Fruit fly (Drosophila melanogaster) whole organism, adult: ENCODE data around the gene CG15747.

Experiments
- CG11617 ChIP-seq: fragments of 200-800 bp; sonication (Bioruptor generic); optimal IDR thresholded peaks from 2 replicates; lab custom pipeline; 2017; ENCODE audit warnings: mild to moderate bottlenecking, missing biosample characterization, missing genetic modification reagents, missing genetic modification characterization
- CG33017 ChIP-seq: fragments of 200-800 bp; sonication (Bioruptor generic); optimal IDR thresholded peaks from 2 replicates; lab custom pipeline; 2018; ENCODE audit warnings: missing biosample characterization, mild to moderate bottlenecking, missing genetic modification characterization, moderate library complexity
- CG7101 ChIP-seq: fragments of 200-800 bp; sonication (Bioruptor generic); optimal IDR thresholded peaks from 2 replicates; lab custom pipeline; 2018; ENCODE audit warnings: missing biosample characterization, mild to moderate bottlenecking, missing genetic modification characterization, moderate library complexity
- Clk ChIP-seq: fragments of 200-800 bp; sonication (Bioruptor generic); optimal IDR thresholded peaks from 2 replicates; lab custom pipeline; 2017; ENCODE audit warnings: missing biosample characterization, missing genetic modification characterization
- cic ChIP-seq: fragments of 200-800 bp; sonication (Bioruptor generic); optimal IDR thresholded peaks from 2 replicates; lab custom pipeline; 2017; ENCODE audit warnings: missing biosample characterization, mild to moderate bottlenecking, missing genetic modification characterization, moderate library complexity
- kay ChIP-seq: fragments of 200-800 bp; sonication (Bioruptor generic); peaks from one replicate; lab custom pipeline; 2016; ENCODE audit warnings: missing biosample characterization, missing genetic modification characterization, borderline replicate concordance
- ovo ChIP-seq: fragments of 200-800 bp; sonication (Bioruptor generic); optimal IDR thresholded peaks from 2 replicates; lab custom pipeline; 2016; ENCODE audit warnings: missing biosample characterization, missing genetic modification characterization

dm6 chrX:13329572-13330046, 8.5 kb upstream of the CG15747 start, which contains the start of gene Prx2:
- TF ChIP-seq CG33017 (tag; lab: Kevin White, UChicago) (no peak), kay (GFP tag; lab: Kevin White, UChicago) (no peak), ovo (GFP tag; lab: Kevin White, UChicago) (peak; percentile 55), CG11617 (GFP tag; lab: Kevin White, UChicago) (peak; percentile 50), cic (peak; percentile 55), Clk (no peak), CG7101 (tag; lab: Kevin White, UChicago) (peak; percentile 61)
